Worm (Caenorhabditis elegans): ENCODE data around the gene nhr-43.

nhr-43 gene

ce11 chrIV:11919067-11919466, 19.7 kb downstream of the nhr-43 start:
- TF ChIP-seq nfya-1 (tag; optimal IDR thresholded peaks at IDR 0.05; ENCODE audit: insufficient read depth) = no peak
- TF ChIP-seq ama-1 (optimal IDR thresholded peaks at IDR 0.05) = no peak
- no peak for TF ChIP-seq ztf-4 (tag; optimal IDR thresholded peaks at IDR 0.05)
- no peak for TF ChIP-seq sea-2 (GFP tag; optimal IDR thresholded peaks at IDR 0.05)
- no peak for TF ChIP-seq unc-39 (tag; optimal IDR thresholded peaks at IDR 0.05)
- TF ChIP-seq unc-62 (GFP tag; optimal IDR thresholded peaks at IDR 0.05) = no peak
- TF ChIP-seq nhr-77 (tag; optimal IDR thresholded peaks at IDR 0.05) = no peak
- no peak for TF ChIP-seq nhr-12 (tag; optimal IDR thresholded peaks at IDR 0.05)
- TF ChIP-seq R02D3.7 (tag; optimal IDR thresholded peaks at IDR 0.05) = no peak
- no peak for TF ChIP-seq nhr-11 (tag; optimal IDR thresholded peaks at IDR 0.05)
- no peak for TF ChIP-seq daf-12 (tag; optimal IDR thresholded peaks at IDR 0.05)
- TF ChIP-seq skn-1 (tag; optimal IDR thresholded peaks at IDR 0.05) = no peak
- TF ChIP-seq nhr-76 (tag; optimal IDR thresholded peaks at IDR 0.05) = no peak
- TF ChIP-seq lin-39 (tag; optimal IDR thresholded peaks at IDR 0.05) = no peak
- TF ChIP-seq nhr-28 (tag; optimal IDR thresholded peaks at IDR 0.05) = no peak
- no peak for TF ChIP-seq egl-27 (tag; optimal IDR thresholded peaks at IDR 0.05)

ce11 chrIV:11922011-11922410, 22.6 kb downstream of the nhr-43 start, which contains the start of gene ZK822.1:
Gene ZK822.1 (minus strand): TSS chrIV:11922131.
- TF ChIP-seq zag-1 (tag; optimal IDR thresholded peaks at IDR 0.05) = no peak
- TF ChIP-seq sea-2 (GFP tag; optimal IDR thresholded peaks at IDR 0.05) = no peak
- TF ChIP-seq ztf-4 (tag; optimal IDR thresholded peaks at IDR 0.05) = no peak
- TF ChIP-seq fos-1 (tag; optimal IDR thresholded peaks at IDR 0.05) = no peak
- TF ChIP-seq ama-1 (optimal IDR thresholded peaks at IDR 0.05) = no peak

- no peak for TF ChIP-seq sea-2 (GFP tag; optimal IDR thresholded peaks at IDR 0.05)
- no peak for TF ChIP-seq jun-1 (tag; optimal IDR thresholded peaks at IDR 0.05)
- no peak for TF ChIP-seq mdl-1 (tag; optimal IDR thresholded peaks at IDR 0.05)
- no peak for TF ChIP-seq elt-2 (tag; optimal IDR thresholded peaks at IDR 0.05)
Measured at ce11 chrIV:11923074-11923473, 23.7 kb downstream of the nhr-43 start, which contains the start of gene srlf-31. Gene srlf-31 (minus strand): TSS chrIV:11923174.

- TF ChIP-seq snpc-4 (tag; optimal IDR thresholded peaks at IDR 0.05) (no peak), ama-1 (optimal IDR thresholded peaks at IDR 0.05) (no peak), hmg-11 (tag; optimal IDR thresholded peaks at IDR 0.05) (no peak), lin-15B (tag; optimal IDR thresholded peaks at IDR 0.05) (no peak), ztf-4 (tag; optimal IDR thresholded peaks at IDR 0.05) (no peak), unc-39 (tag; optimal IDR thresholded peaks at IDR 0.05) (no peak)
Measured at ce11 chrIV:11924092-11924491, 24.7 kb downstream of the nhr-43 start.

ce11 chrIV:11925346-11926075, 26.1 kb downstream of the nhr-43 start, which contains the start of the genes srlf-33 and srlf-32:
Gene srlf-33 (minus strand): TSS chrIV:11925446.
Gene srlf-32 (plus strand): TSS chrIV:11926025.
- TF ChIP-seq tbx-2 (tag; optimal IDR thresholded peaks at IDR 0.05) = no peak
- TF ChIP-seq mml-1 (tag; optimal IDR thresholded peaks at IDR 0.05) = no peak
- TF ChIP-seq eor-1 (tag; optimal IDR thresholded peaks at IDR 0.05) = no peak
- TF ChIP-seq nhr-11 (tag; optimal IDR thresholded peaks at IDR 0.05) = no peak
- no peak for TF ChIP-seq jun-1 (tag; optimal IDR thresholded peaks at IDR 0.05)
- no peak for TF ChIP-seq lsy-12 (tag; optimal IDR thresholded peaks at IDR 0.05)
- no peak for TF ChIP-seq snpc-4 (tag; optimal IDR thresholded peaks at IDR 0.05)

- TF ChIP-seq nhr-23 (tag; optimal IDR thresholded peaks at IDR 0.05) = peak; percentile 33
- TF ChIP-seq nhr-43 (tag; optimal IDR thresholded peaks at IDR 0.05; ENCODE audit: poor library complexity, severe bottlenecking) = peak; percentile 60
- peak; percentile 56 for TF ChIP-seq nhr-25 (tag; optimal IDR thresholded peaks at IDR 0.05)
- no peak for TF ChIP-seq ceh-82 (tag; optimal IDR thresholded peaks at IDR 0.05)
- TF ChIP-seq ztf-11 (tag; optimal IDR thresholded peaks at IDR 0.05) = no peak
- no peak for TF ChIP-seq nhr-12 (tag; optimal IDR thresholded peaks at IDR 0.05)
- TF ChIP-seq elt-3 (tag; optimal IDR thresholded peaks at IDR 0.05) = peak in 1 of 3 experiments; percentile 41
- peak; percentile 22 for TF ChIP-seq hmg-11 (tag; optimal IDR thresholded peaks at IDR 0.05)
- TF ChIP-seq nfya-1 (tag; optimal IDR thresholded peaks at IDR 0.05; ENCODE audit: insufficient read depth) = peak; percentile 51
- peak; percentile 37 for TF ChIP-seq elt-2 (tag; optimal IDR thresholded peaks at IDR 0.05)
- TF ChIP-seq lin-39 (tag; optimal IDR thresholded peaks at IDR 0.05) = peak; percentile 41
- TF ChIP-seq lsy-12 (tag; optimal IDR thresholded peaks at IDR 0.05) = peak; percentile 31
Measured at ce11 chrIV:11928388-11928787, 29.0 kb downstream of the nhr-43 start.

All from whole organism, L3 larva.